Fruit fly (Drosophila melanogaster) whole organism, embryonic: Measurements from ENCODE around the gene shd.

Experiments
- ATbp ChIP-seq: fragments of 200-800 bp; sonication (Bioruptor generic); optimal IDR thresholded peaks from 2 replicates; lab custom pipeline; 2017; ENCODE audit warnings: missing biosample characterization, mild to moderate bottlenecking, missing genetic modification characterization, missing genetic modification reagents
- Adf1 ChIP-seq: fragments of 200-800 bp; sonication (Bioruptor generic); IDR thresholded peaks from 2 replicates; pipeline ENCODE4 v1.3.6; 2022; ENCODE audit warnings: missing biosample characterization, missing genetic modification characterization
- Bdp1 ChIP-seq: fragments of 200-800 bp; sonication (Bioruptor generic); optimal IDR thresholded peaks from 3 replicates; lab custom pipeline; 2016; ENCODE audit warnings: missing biosample characterization, missing genetic modification characterization
- CG10431 ChIP-seq: fragments of 200-800 bp; sonication (Bioruptor generic); optimal IDR thresholded peaks from 3 replicates; lab custom pipeline; 2018; ENCODE audit warnings: missing biosample characterization, mild to moderate bottlenecking, missing genetic modification characterization
- CG10654 ChIP-seq: fragments of 200-800 bp; sonication (Bioruptor generic); optimal IDR thresholded peaks from 2 replicates; lab custom pipeline; 2016; ENCODE audit warnings: missing biosample characterization, missing genetic modification characterization
- CG11504 ChIP-seq: fragments of 200-800 bp; sonication (Bioruptor generic); optimal IDR thresholded peaks from 3 replicates; lab custom pipeline; 2019; ENCODE audit warnings: missing biosample characterization, mild to moderate bottlenecking, missing genetic modification characterization, moderate library complexity
- CG11696 ChIP-seq: fragments of 200-800 bp; sonication (Bioruptor generic); IDR thresholded peaks from 2 replicates; pipeline ENCODE4 v1.3.6; 2022; ENCODE audit warnings: missing biosample characterization, missing genetic modification characterization
- CG13287 ChIP-seq: fragments of 200-800 bp; sonication (Bioruptor generic); IDR thresholded peaks from 2 replicates; pipeline ENCODE4 v1.3.6; 2022; ENCODE audit warnings: missing biosample characterization, missing genetic modification characterization; ENCODE audit not compliant: partially characterized antibody
- CG14710 ChIP-seq: fragments of 200-800 bp; sonication (Bioruptor generic); optimal IDR thresholded peaks from 3 replicates; lab custom pipeline; 2019; ENCODE audit warnings: missing biosample characterization, mild to moderate bottlenecking, missing genetic modification characterization, moderate library complexity
- CG16813 ChIP-seq: fragments of 200-800 bp; sonication (Bioruptor generic); IDR thresholded peaks from 3 replicates; pipeline ENCODE4 v1.3.6; 2022; ENCODE audit warnings: missing biosample characterization, missing genetic modification characterization; ENCODE audit not compliant: partially characterized antibody
- CG17359 ChIP-seq: fragments of 200-800 bp; sonication (Bioruptor generic); optimal IDR thresholded peaks from 3 replicates; lab custom pipeline; 2018; ENCODE audit warnings: missing biosample characterization, mild to moderate bottlenecking, missing genetic modification characterization, moderate library complexity
- CG18619 ChIP-seq: fragments of 200-800 bp; sonication (Bioruptor generic); optimal IDR thresholded peaks from 3 replicates; lab custom pipeline; 2017; ENCODE audit warnings: missing biosample characterization, mild to moderate bottlenecking, missing genetic modification characterization
- CG2199 ChIP-seq: fragments of 200-800 bp; sonication (Bioruptor generic); IDR thresholded peaks from 3 replicates; pipeline ENCODE4 v1.3.6; 2022; ENCODE audit warnings: missing biosample characterization, missing genetic modification characterization
- CG2889 ChIP-seq: fragments of 200-800 bp; sonication (Bioruptor generic); IDR thresholded peaks from 3 replicates; pipeline ENCODE4 v1.3.6; 2022; ENCODE audit warnings: missing biosample characterization, missing genetic modification characterization
- CG31441 ChIP-seq: fragments of 200-800 bp; sonication (Bioruptor generic); IDR thresholded peaks from 2 replicates; pipeline ENCODE4 v1.3.6; 2022; ENCODE audit warnings: missing biosample characterization, missing genetic modification characterization
- CG34422 ChIP-seq: fragments of 200-800 bp; sonication (Bioruptor generic); IDR thresholded peaks from 3 replicates; pipeline ENCODE4 v1.3.6; 2022; ENCODE audit warnings: missing biosample characterization, missing genetic modification characterization
- CG4360 ChIP-seq: fragments of 200-800 bp; sonication (Bioruptor generic); IDR thresholded peaks from 2 replicates; pipeline ENCODE4 v1.3.6; 2022; ENCODE audit warnings: missing biosample characterization, missing genetic modification characterization
- CG4424 ChIP-seq: fragments of 200-800 bp; sonication (Bioruptor generic); optimal IDR thresholded peaks from 3 replicates; lab custom pipeline; 2016; ENCODE audit warnings: missing biosample characterization, missing genetic modification characterization
- CG6254 ChIP-seq: fragments of 200-800 bp; sonication (Bioruptor generic); optimal IDR thresholded peaks from 3 replicates; lab custom pipeline; 2017; ENCODE audit warnings: mild to moderate bottlenecking, missing biosample characterization, missing genetic modification reagents, missing genetic modification characterization
- CG7745 ChIP-seq: fragments of 200-800 bp; sonication (Bioruptor generic); optimal IDR thresholded peaks from 2 replicates; lab custom pipeline; 2018; ENCODE audit warnings: missing biosample characterization, mild to moderate bottlenecking, missing genetic modification characterization, moderate library complexity
- Dfd ChIP-seq, 2 experiments: fragments of >200 bp; optimal IDR thresholded peaks; 2 replicates each; lab custom pipeline; 2017; ENCODE audit warnings: missing biosample characterization in 2 of 2, missing genetic modification characterization in 2 of 2
- Doc2 ChIP-seq: fragments of 200-800 bp; sonication (Bioruptor generic); IDR thresholded peaks from 2 replicates; pipeline ENCODE4 v1.3.6; 2022; ENCODE audit warnings: missing biosample characterization, missing genetic modification characterization
- E2f1 ChIP-seq: fragments of 200-800 bp; sonication (Bioruptor generic); IDR thresholded peaks from 2 replicates; pipeline ENCODE4 v1.3.6; 2022; ENCODE audit warnings: missing biosample characterization, missing genetic modification characterization
- GATAe ChIP-seq: fragments of 200-800 bp; sonication (Bioruptor generic); conservative IDR thresholded peaks from 2 replicates; pipeline ENCODE4 v1.3.6; 2022; ENCODE audit warnings: missing biosample characterization, missing genetic modification characterization
- HHEX ChIP-seq: fragments of 200-800 bp; sonication (Bioruptor generic); optimal IDR thresholded peaks from 3 replicates; lab custom pipeline; 2017; ENCODE audit warnings: missing biosample characterization, mild to moderate bottlenecking, missing genetic modification characterization, missing genetic modification reagents
- Hand ChIP-seq: fragments of 200-800 bp; sonication (Bioruptor generic); optimal IDR thresholded peaks from 2 replicates; lab custom pipeline; 2017; ENCODE audit warnings: mild to moderate bottlenecking, missing biosample characterization, missing genetic modification reagents, missing genetic modification characterization
- Lpt ChIP-seq: fragments of >200 bp; optimal IDR thresholded peaks from 2 replicates; lab custom pipeline; 2018; ENCODE audit warnings: missing biosample characterization, missing genetic modification characterization
- Six4 ChIP-seq: fragments of 200-800 bp; sonication (Bioruptor generic); optimal IDR thresholded peaks from 2 replicates; lab custom pipeline; 2016; ENCODE audit warnings: missing biosample characterization, missing genetic modification characterization
- Sox102F ChIP-seq: fragments of 200-800 bp; sonication (Bioruptor generic); optimal IDR thresholded peaks from 2 replicates; lab custom pipeline; 2018; ENCODE audit warnings: missing biosample characterization, mild to moderate bottlenecking, missing genetic modification characterization, moderate library complexity
- Stat92E ChIP-seq, 3 experiments: fragments of >200 bp in 2 of 3; fragments of 200-800 bp in 1 of 3; sonication (Bioruptor generic) in 1 of 3; optimal IDR thresholded peaks; 2 replicates each; lab custom pipeline; 2017 to 2019; ENCODE audit warnings: missing biosample characterization in 3 of 3, missing genetic modification characterization in 3 of 3, mild to moderate bottlenecking in 1 of 3, moderate library complexity in 1 of 3
- TFAM ChIP-seq: fragments of 200-800 bp; sonication (Bioruptor generic); optimal IDR thresholded peaks from 2 replicates; lab custom pipeline; 2017; ENCODE audit warnings: missing biosample characterization, missing genetic modification characterization, inconsistent platforms
- Vsx1 ChIP-seq: fragments of 200-800 bp; sonication (Bioruptor generic); optimal IDR thresholded peaks from 2 replicates; lab custom pipeline; 2017; ENCODE audit warnings: missing biosample characterization, mild to moderate bottlenecking, missing genetic modification characterization, missing genetic modification reagents
- az2 ChIP-seq: fragments of 200-800 bp; sonication (Bioruptor generic); optimal IDR thresholded peaks from 3 replicates; lab custom pipeline; 2016; ENCODE audit warnings: missing biosample characterization, missing genetic modification characterization
- bsh ChIP-seq, 2 experiments: fragments of 200-800 bp; sonication (Bioruptor generic); optimal IDR thresholded peaks; 2 replicates each; lab custom pipeline; 2017 to 2018; ENCODE audit warnings: mild to moderate bottlenecking in 2 of 2, missing biosample characterization in 2 of 2, missing genetic modification characterization in 2 of 2, moderate library complexity in 1 of 2
- crol ChIP-seq: fragments of 200-800 bp; sonication (Bioruptor generic); IDR thresholded peaks from 2 replicates; pipeline ENCODE4 v1.3.6; 2022; ENCODE audit warnings: missing biosample characterization, missing genetic modification characterization
- dmrt11E ChIP-seq: fragments of 200-800 bp; sonication (Bioruptor generic); optimal IDR thresholded peaks from 3 replicates; lab custom pipeline; 2018; ENCODE audit warnings: missing biosample characterization, mild to moderate bottlenecking, missing genetic modification characterization, moderate library complexity
- eve ChIP-seq, 2 experiments: fragments of >200 bp; optimal IDR thresholded peaks; 2 replicates each; lab custom pipeline; 2017; ENCODE audit warnings: missing biosample characterization in 2 of 2, missing genetic modification characterization in 2 of 2
- ewg ChIP-seq: fragments of 200-800 bp; sonication (Bioruptor generic); optimal IDR thresholded peaks from 3 replicates; lab custom pipeline; 2017; ENCODE audit warnings: mild to moderate bottlenecking, missing biosample characterization, missing genetic modification reagents, missing genetic modification characterization
- exex ChIP-seq: fragments of 200-800 bp; sonication (Bioruptor generic); optimal IDR thresholded peaks from 4 replicates; lab custom pipeline; 2018; ENCODE audit warnings: missing biosample characterization, mild to moderate bottlenecking, missing genetic modification characterization, moderate library complexity
- lilli ChIP-seq: fragments of 200-800 bp; sonication (Bioruptor generic); optimal IDR thresholded peaks from 3 replicates; lab custom pipeline; 2016; ENCODE audit warnings: missing biosample characterization, missing genetic modification characterization
- nau ChIP-seq: fragments of 200-800 bp; sonication (Bioruptor generic); optimal IDR thresholded peaks from 3 replicates; lab custom pipeline; 2017; ENCODE audit warnings: missing biosample characterization, mild to moderate bottlenecking, missing genetic modification characterization, missing genetic modification reagents
- row ChIP-seq: fragments of 200-800 bp; sonication (Bioruptor generic); IDR thresholded peaks from 3 replicates; pipeline ENCODE4 v1.3.6; 2022; ENCODE audit warnings: missing biosample characterization, missing genetic modification characterization
- sqz ChIP-seq: fragments of 200-800 bp; sonication (Bioruptor generic); optimal IDR thresholded peaks from 3 replicates; lab custom pipeline; 2018; ENCODE audit warnings: missing biosample characterization, mild to moderate bottlenecking, missing genetic modification characterization
- sug ChIP-seq: fragments of 200-800 bp; optimal IDR thresholded peaks from 2 replicates; lab custom pipeline; 2019; ENCODE audit warnings: missing biosample characterization, mild to moderate bottlenecking, missing genetic modification characterization, moderate library complexity
- vnd ChIP-seq: fragments of 200-800 bp; sonication (Bioruptor generic); IDR thresholded peaks from 3 replicates; pipeline ENCODE4 v1.3.6; 2022; ENCODE audit warnings: missing biosample characterization, missing genetic modification characterization; ENCODE audit not compliant: partially characterized antibody
- wek ChIP-seq: fragments of 200-800 bp; sonication (Bioruptor generic); optimal IDR thresholded peaks from 3 replicates; lab custom pipeline; 2018; ENCODE audit warnings: missing biosample characterization, mild to moderate bottlenecking, missing genetic modification characterization, moderate library complexity

Gene shd

DNA sequence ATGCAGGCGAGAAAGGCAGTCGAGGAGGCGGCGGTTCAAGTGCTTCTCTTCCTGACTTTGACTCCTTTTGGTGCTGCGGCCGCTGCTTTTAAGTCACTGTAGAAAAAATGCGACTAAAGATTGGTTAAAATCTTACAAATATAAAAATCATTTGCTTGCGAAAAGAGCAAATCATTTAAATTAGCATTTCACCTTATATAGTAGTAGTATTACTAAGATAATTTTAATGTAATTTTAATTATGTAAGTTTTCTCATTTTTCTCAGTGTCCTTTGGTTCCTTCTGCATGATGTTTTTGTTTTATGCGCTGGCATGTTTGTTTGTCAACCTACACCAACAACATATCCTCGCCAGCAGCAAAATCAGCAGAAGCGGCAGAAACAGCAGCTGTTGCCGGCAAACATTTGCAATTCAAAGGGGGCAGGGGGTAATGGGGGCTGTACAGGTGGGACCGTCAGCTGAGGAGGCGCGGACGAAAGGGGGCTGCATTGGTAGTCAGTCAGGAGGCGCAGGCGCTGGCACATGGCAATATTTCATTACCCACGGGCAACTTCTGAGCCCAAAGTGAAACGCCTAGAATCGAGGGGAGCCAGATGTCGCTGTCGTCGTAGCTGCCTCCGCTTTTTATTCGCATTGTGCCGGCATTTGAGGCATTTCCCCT, 33.1 kb downstream of the shd start (continued):
- peak; percentile 13 for TF ChIP-seq ewg (GFP tag; lab: Kevin White, UChicago)
- TF ChIP-seq dmrt11E = peak; percentile 18

DNA sequence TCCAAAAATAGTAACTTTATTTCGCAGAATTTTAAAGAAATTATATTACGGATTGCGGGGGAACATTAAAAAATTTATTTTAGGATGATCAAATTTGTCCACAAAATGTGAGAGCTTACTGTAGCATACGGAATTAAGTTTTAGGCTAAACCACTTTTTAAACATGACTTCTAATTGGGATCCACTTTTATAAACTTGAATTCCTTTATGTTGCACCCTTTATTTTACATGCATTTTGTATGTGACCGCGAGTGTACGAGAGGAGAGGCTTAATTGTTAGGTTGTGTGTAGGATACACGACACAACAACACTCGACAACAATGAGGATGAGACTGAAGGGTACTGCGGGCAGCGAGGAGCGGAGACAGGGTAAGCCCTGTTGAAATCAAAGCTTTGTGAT, 34.7 kb downstream of the shd start:
- no peak for TF ChIP-seq CG2889 (GFP tag; lab: Robert Waterston, UW)
- TF ChIP-seq eve (GFP tag; optimal IDR thresholded peaks at IDR 0.05; lab: Kevin White, UChicago) = peak in 1 of 2 experiments; percentile 29
- no peak for TF ChIP-seq E2f1 (GFP tag; lab: Robert Waterston, UW)
- TF ChIP-seq CG34422 (GFP tag; lab: Robert Waterston, UW) = no peak
- no peak for TF ChIP-seq Hand (GFP tag; lab: Kevin White, UChicago)
- TF ChIP-seq CG11696 = peak; percentile 70
- TF ChIP-seq bsh (GFP tag; optimal IDR thresholded peaks at IDR 0.05; lab: Kevin White, UChicago) = peak in 1 of 2 experiments; percentile 47
- no peak for TF ChIP-seq CG4360 (GFP tag; lab: Robert Waterston, UW)
- peak; percentile 55 for TF ChIP-seq crol (GFP tag; lab: Robert Waterston, UW)
- TF ChIP-seq Sox102F (GFP tag; lab: Kevin White, UChicago) = no peak
- no peak for TF ChIP-seq lilli (GFP tag; lab: Kevin White, UChicago)

DNA sequence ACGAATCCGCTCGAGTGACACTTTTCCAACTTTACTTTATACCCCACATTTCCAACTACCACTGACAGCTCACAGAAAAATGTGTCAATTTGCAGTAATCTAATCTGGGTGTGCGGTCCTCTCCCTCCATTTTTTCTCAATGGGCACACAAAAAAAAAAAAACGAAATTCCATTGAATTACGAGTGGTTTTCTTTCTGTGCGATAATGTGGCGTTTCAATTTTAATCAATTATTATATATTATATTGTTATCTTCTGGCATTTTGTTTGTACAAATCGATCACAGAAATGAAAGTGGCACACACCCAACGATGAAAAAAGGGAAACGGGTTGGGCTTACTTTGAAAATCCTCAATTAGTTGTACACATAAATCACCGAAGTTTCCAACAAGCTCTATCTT, 36.1 kb downstream of the shd start:
- TF ChIP-seq row (0 out of 3 replicates have a peak, but pooled peaks have one; percentile 11), az2 (no peak), CG7745 (tag; lab: Kevin White, UChicago) (no peak), Doc2 (GFP tag; lab: Robert Waterston, UW) (no peak), sqz (GFP tag; lab: Kevin White, UChicago) (peak; percentile 82), Dfd (GFP tag; optimal IDR thresholded peaks at IDR 0.05; lab: Kevin White, UChicago) (no peak), TFAM (GFP tag; lab: Kevin White, UChicago) (no peak), CG13287 (GFP tag; lab: Robert Waterston, UW) (no peak), CG6254 (GFP tag; lab: Kevin White, UChicago) (peak; percentile 24), sug (tag; lab: Kevin White, UChicago) (peak; percentile 47), CG2199 (GFP tag; lab: Robert Waterston, UW) (peak; percentile 65; the same call in 2 of the 3 replicates), CG4424 (GFP tag; lab: Kevin White, UChicago) (no peak), CG17359 (tag; lab: Kevin White, UChicago) (peak; percentile 14), CG11504 (tag; lab: Kevin White, UChicago) (peak; percentile 1), Lpt (GFP tag; lab: Kevin White, UChicago) (no peak), CG14710 (tag; lab: Kevin White, UChicago) (no peak), ATbp (GFP tag; lab: Kevin White, UChicago) (peak; percentile 6), eve (GFP tag; optimal IDR thresholded peaks at IDR 0.05; lab: Kevin White, UChicago) (peak in 1 of 2 experiments; percentile 53), Bdp1 (GFP tag; lab: Kevin White, UChicago) (no peak), wek (no peak), CG18619 (GFP tag; lab: Kevin White, UChicago) (no peak), GATAe (GFP tag; lab: Robert Waterston, UW) (peak; percentile 60), HHEX (no peak), CG10431 (GFP tag; lab: Kevin White, UChicago) (peak; percentile 13), Six4 (GFP tag; lab: Kevin White, UChicago) (no peak), exex (tag; lab: Kevin White, UChicago) (peak; percentile 85), CG10654 (GFP tag; lab: Kevin White, UChicago) (no peak), Vsx1 (GFP tag; lab: Kevin White, UChicago) (peak; percentile 32), Stat92E (GFP tag; optimal IDR thresholded peaks at IDR 0.05; lab: Kevin White, UChicago) (peak in 1 of 3 experiments; percentile 67), Adf1 (GFP tag; lab: Robert Waterston, UW) (no peak), nau (GFP tag; lab: Kevin White, UChicago) (no peak), CG31441 (GFP tag; lab: Robert Waterston, UW) (peak; percentile 16; the same call in 1 of the 2 replicates), CG16813 (GFP tag; lab: Robert Waterston, UW) (no peak), vnd (GFP tag; lab: Robert Waterston, UW) (peak; percentile 37; the same call in 1 of the 3 replicates)
